Worm (Caenorhabditis elegans) whole organism, mixed stage, embryonic: Measurements from ENCODE around the gene F53B1.3.
A peak's percentile ranks its signal among the peaks of the same experiment; 100 is the strongest.

Experiments
- M03D4.4 ChIP-seq: sonication (generic microtip); optimal IDR thresholded peaks from 2 replicates; lab custom pipeline; 2017; ENCODE audit warnings: mild to moderate bottlenecking, missing genetic modification characterization, missing compliant biosample characterization
- bed-3 ChIP-seq: fragments of 200-800 bp; sonication (Bioruptor generic); optimal IDR thresholded peaks from 3 replicates; lab custom pipeline; 2018; ENCODE audit warnings: mild to moderate bottlenecking, missing genetic modification characterization, moderate library complexity, missing compliant biosample characterization
- blmp-1 ChIP-seq: fragments of 150-350 bp; optimal IDR thresholded peaks from 2 replicates; lab custom pipeline; 2014; ENCODE audit warnings: missing biosample characterization, missing genetic modification characterization
- ceh-39 ChIP-seq: fragments of 150-350 bp; optimal IDR thresholded peaks from 2 replicates; lab custom pipeline; 2014; ENCODE audit warnings: missing biosample characterization, missing genetic modification characterization
- ceh-43 ChIP-seq: fragments of 200-800 bp; sonication (Bioruptor generic); optimal IDR thresholded peaks from 2 replicates; lab custom pipeline; 2018; ENCODE audit warnings: mild to moderate bottlenecking, missing genetic modification characterization, moderate library complexity, missing compliant biosample characterization
- ceh-83 ChIP-seq: fragments of 200-800 bp; sonication (Bioruptor generic); optimal IDR thresholded peaks from 2 replicates; lab custom pipeline; 2018; ENCODE audit warnings: mild to moderate bottlenecking, missing genetic modification characterization, missing compliant biosample characterization
- ces-1 ChIP-seq: fragments of 150-350 bp; optimal IDR thresholded peaks from 2 replicates; lab custom pipeline; 2014; ENCODE audit warnings: missing biosample characterization, missing genetic modification reagents, missing genetic modification characterization
- cnd-1 ChIP-seq: fragments of 200-800 bp; sonication (Bioruptor generic); optimal IDR thresholded peaks from 2 replicates; lab custom pipeline; 2018; ENCODE audit warnings: mild to moderate bottlenecking, missing genetic modification characterization, missing compliant biosample characterization
- elt-1 ChIP-seq: sonication (generic microtip); optimal IDR thresholded peaks from 2 replicates; lab custom pipeline; 2017; ENCODE audit warnings: missing genetic modification characterization, mild to moderate bottlenecking, missing compliant biosample characterization, antibody characterized with exemption, moderate library complexity, borderline replicate concordance; ENCODE audit not compliant: insufficient read depth
- elt-3 ChIP-seq: fragments of 150-350 bp; optimal IDR thresholded peaks from 2 replicates; lab custom pipeline; 2014; ENCODE audit warnings: missing biosample characterization, missing genetic modification characterization
- hlh-1 ChIP-seq: fragments of 150-350 bp; optimal IDR thresholded peaks from 2 replicates; lab custom pipeline; 2014; ENCODE audit warnings: missing biosample characterization, missing genetic modification reagents, missing genetic modification characterization
- lin-13 ChIP-seq: fragments of 150-350 bp; optimal IDR thresholded peaks from 2 replicates; lab custom pipeline; 2014; ENCODE audit warnings: missing biosample characterization, missing genetic modification characterization
- lsy-2 ChIP-seq: fragments of 150-350 bp; optimal IDR thresholded peaks from 2 replicates; lab custom pipeline; 2014; ENCODE audit warnings: missing biosample characterization, missing genetic modification characterization
- mab-5 ChIP-seq: fragments of 150-350 bp; optimal IDR thresholded peaks from 2 replicates; lab custom pipeline; 2014; ENCODE audit warnings: missing biosample characterization, missing genetic modification characterization
- mep-1 ChIP-seq: fragments of 150-350 bp; optimal IDR thresholded peaks from 2 replicates; lab custom pipeline; 2017; ENCODE audit warnings: missing biosample characterization, missing genetic modification reagents, missing genetic modification characterization, inconsistent platforms
- mls-2 ChIP-seq: sonication (generic microtip); optimal IDR thresholded peaks from 2 replicates; lab custom pipeline; 2016; ENCODE audit warnings: mild to moderate bottlenecking, missing genetic modification characterization, moderate library complexity, missing compliant biosample characterization
- nhr-12 ChIP-seq: fragments of 150-350 bp; optimal IDR thresholded peaks from 2 replicates; lab custom pipeline; 2014; ENCODE audit warnings: missing biosample characterization, missing genetic modification characterization
- nhr-237 ChIP-seq: fragments of 150-350 bp; optimal IDR thresholded peaks from 2 replicates; lab custom pipeline; 2014; ENCODE audit warnings: missing biosample characterization, missing genetic modification characterization
- nhr-28 ChIP-seq: fragments of 150-350 bp; optimal IDR thresholded peaks from 2 replicates; lab custom pipeline; 2014; ENCODE audit warnings: missing biosample characterization, missing genetic modification characterization
- nhr-76 ChIP-seq: sonication (generic microtip); optimal IDR thresholded peaks from 2 replicates; lab custom pipeline; 2017; ENCODE audit warnings: missing biosample characterization, missing genetic modification characterization
- pha-4 ChIP-seq: fragments of 150-350 bp; optimal IDR thresholded peaks from 2 replicates; lab custom pipeline; 2018; ENCODE audit warnings: missing biosample characterization, missing genetic modification reagents, missing genetic modification characterization
- sem-2 ChIP-seq: fragments of 200-800 bp; sonication (Bioruptor generic); optimal IDR thresholded peaks from 2 replicates; lab custom pipeline; 2018; ENCODE audit warnings: mild to moderate bottlenecking, missing genetic modification characterization, missing compliant biosample characterization
- snpc-4 ChIP-seq: fragments of 150-350 bp; optimal IDR thresholded peaks from 2 replicates; lab custom pipeline; 2014; ENCODE audit warnings: missing biosample characterization, missing genetic modification characterization
- sptf-1 ChIP-seq: sonication (generic microtip); optimal IDR thresholded peaks from 2 replicates; lab custom pipeline; 2017; ENCODE audit warnings: mild to moderate bottlenecking, missing genetic modification characterization, moderate library complexity, missing compliant biosample characterization
- tbx-8 ChIP-seq: fragments of 200-800 bp; sonication (Bioruptor generic); optimal IDR thresholded peaks from 2 replicates; lab custom pipeline; 2018; ENCODE audit warnings: mild to moderate bottlenecking, missing genetic modification characterization, moderate library complexity, missing compliant biosample characterization
- unc-120 ChIP-seq: sonication (generic microtip); optimal IDR thresholded peaks from 2 replicates; lab custom pipeline; 2017; ENCODE audit warnings: missing genetic modification characterization, missing compliant biosample characterization; ENCODE audit not compliant: poor library complexity, severe bottlenecking
- unc-39 ChIP-seq: fragments of 150-350 bp; optimal IDR thresholded peaks from 2 replicates; lab custom pipeline; 2014; ENCODE audit warnings: missing biosample characterization, missing genetic modification characterization
- zip-8 ChIP-seq: fragments of 150-350 bp; optimal IDR thresholded peaks from 2 replicates; lab custom pipeline; 2014; ENCODE audit warnings: missing biosample characterization, missing genetic modification characterization
- ztf-11 ChIP-seq: fragments of 150-350 bp; optimal IDR thresholded peaks from 2 replicates; lab custom pipeline; 2014; ENCODE audit warnings: missing biosample characterization, missing genetic modification characterization

Gene F53B1.3

DNA sequence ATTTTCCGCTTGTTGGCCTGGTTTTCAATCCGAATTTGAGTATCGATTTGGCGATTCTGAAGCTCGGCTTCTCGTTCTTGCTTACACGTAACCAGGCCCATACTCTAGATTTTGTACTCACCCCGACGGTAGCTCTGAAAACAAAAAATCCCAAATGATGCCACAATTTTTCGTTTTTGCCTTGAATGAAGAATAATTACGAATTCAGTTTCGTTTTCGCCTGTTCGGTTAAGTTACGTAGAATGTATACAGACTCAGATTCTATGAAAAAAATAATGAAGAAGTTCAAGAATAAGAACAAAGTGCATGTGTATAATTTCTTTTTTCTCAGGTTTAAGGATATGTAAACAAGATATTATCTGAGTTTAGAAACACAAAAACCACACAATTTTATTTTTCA is 15.6 kb downstream of the F53B1.3 start, which contains the start of gene gpa-5:
Gene gpa-5 (minus strand): TSS at position 101 of the 400 bp plus-strand sequence.
- TF ChIP-seq nhr-12 (tag; lab: Kevin White, UChicago), result no peak
- no peak for TF ChIP-seq nhr-28 (tag; lab: Kevin White, UChicago)
- TF ChIP-seq ceh-39 (tag; lab: Kevin White, UChicago), result no peak
- TF ChIP-seq elt-1 (tag; lab: Kevin White, UChicago), result no peak
- no peak for TF ChIP-seq mls-2
- TF ChIP-seq lin-13 (tag; lab: Kevin White, UChicago), result no peak
- TF ChIP-seq mep-1 (tag; lab: Kevin White, UChicago), result no peak
- no peak for TF ChIP-seq elt-3 (tag; lab: Kevin White, UChicago)
- no peak for TF ChIP-seq sptf-1 (tag; lab: Kevin White, UChicago)
- TF ChIP-seq ceh-83 (GFP tag; lab: Kevin White, UChicago), result no peak
- TF ChIP-seq ceh-43 (GFP tag; lab: Kevin White, UChicago), result no peak
- TF ChIP-seq sem-2 (GFP tag; lab: Kevin White, UChicago), result no peak
- TF ChIP-seq hlh-1 (tag; lab: Kevin White, UChicago), result no peak

- no peak for TF ChIP-seq zip-8 (tag; lab: Kevin White, UChicago)
- TF ChIP-seq pha-4 (tag; lab: Kevin White, UChicago), result no peak
- no peak for TF ChIP-seq bed-3 (GFP tag; lab: Kevin White, UChicago)
- no peak for TF ChIP-seq cnd-1 (tag; lab: Kevin White, UChicago)
- no peak for TF ChIP-seq unc-39
- TF ChIP-seq tbx-8 (GFP tag; lab: Kevin White, UChicago), result no peak
- TF ChIP-seq elt-3 (tag; lab: Kevin White, UChicago), result no peak
- TF ChIP-seq unc-120 (tag; lab: Kevin White, UChicago), result no peak
- no peak for TF ChIP-seq elt-1 (tag; lab: Kevin White, UChicago)
- TF ChIP-seq snpc-4 (tag; lab: Kevin White, UChicago), result no peak
- no peak for TF ChIP-seq lsy-2 (tag; lab: Kevin White, UChicago)
- no peak for TF ChIP-seq nhr-76
Observed at ce11 chrX:2130141-2130540, 24.7 kb downstream of the F53B1.3 start, which contains the start of gene F53B1.8. Gene F53B1.8 (minus strand): TSS chrX:2130241.

ce11 chrX:2131650-2132049 is 26.2 kb downstream of the F53B1.3 start, which contains the start of gene F53B1.9:
Gene F53B1.9 (minus strand): TSS chrX:2131844.
- TF ChIP-seq ceh-83 (GFP tag; lab: Kevin White, UChicago) (no peak), ces-1 (GFP tag; lab: Kevin White, UChicago) (peak; percentile 2), tbx-8 (GFP tag; lab: Kevin White, UChicago) (no peak), sem-2 (GFP tag; lab: Kevin White, UChicago) (no peak), snpc-4 (tag; lab: Kevin White, UChicago) (no peak)

ce11 chrX:2136937-2137336 is 31.5 kb downstream of the F53B1.3 start:
- no peak for TF ChIP-seq nhr-28 (tag; lab: Kevin White, UChicago)
- no peak for TF ChIP-seq sptf-1 (tag; lab: Kevin White, UChicago)
- TF ChIP-seq snpc-4 (tag; lab: Kevin White, UChicago), result no peak
- peak; percentile 62 for TF ChIP-seq ces-1 (GFP tag; lab: Kevin White, UChicago)
- TF ChIP-seq, all 35 proteins: peak for 1

- TF ChIP-seq ztf-11 (tag; lab: Kevin White, UChicago) (no peak), ceh-39 (tag; lab: Kevin White, UChicago) (no peak), hlh-1 (tag; lab: Kevin White, UChicago) (peak; percentile 53)
Observed at ce11 chrX:2138923-2139322, 33.5 kb downstream of the F53B1.3 start.

ce11 chrX:2140610-2141009 is 35.2 kb downstream of the F53B1.3 start:
- TF ChIP-seq nhr-237 (tag; lab: Kevin White, UChicago) (no peak), ces-1 (GFP tag; lab: Kevin White, UChicago) (peak; percentile 44)

- TF ChIP-seq ceh-83 (GFP tag; lab: Kevin White, UChicago) (no peak), M03D4.4 (tag; lab: Kevin White, UChicago) (no peak), tbx-8 (GFP tag; lab: Kevin White, UChicago) (no peak), ztf-11 (tag; lab: Kevin White, UChicago) (no peak), mab-5 (no peak), cnd-1 (tag; lab: Kevin White, UChicago) (no peak), mep-1 (tag; lab: Kevin White, UChicago) (no peak), blmp-1 (tag; lab: Kevin White, UChicago) (no peak), unc-39 (no peak), sptf-1 (tag; lab: Kevin White, UChicago) (no peak)
- TF ChIP-seq, all 35 proteins: peak for 0
Observed at ce11 chrX:2144236-2144635, 38.8 kb downstream of the F53B1.3 start.
